Worm (Caenorhabditis elegans) whole organism, late embryonic: ENCODE results near the gene srw-21.

Source experiments
- C08G9.2 ChIP-seq: sonication (generic microtip); optimal IDR thresholded peaks from 2 replicates; lab custom pipeline; 2016; ENCODE audit warnings: mild to moderate bottlenecking, missing genetic modification characterization, moderate library complexity, missing compliant biosample characterization
- F13H6.1 ChIP-seq: sonication (generic microtip); optimal IDR thresholded peaks from 2 replicates; lab custom pipeline; 2016; ENCODE audit warnings: missing genetic modification characterization, missing compliant biosample characterization
- T23F11.4 ChIP-seq: fragments of 200-800 bp; sonication (Bioruptor generic); optimal IDR thresholded peaks from 2 replicates; lab custom pipeline; 2018; ENCODE audit warnings: mild to moderate bottlenecking, missing genetic modification characterization, missing compliant biosample characterization
- Y22D7AL.16 ChIP-seq: sonication (generic microtip); optimal IDR thresholded peaks from 2 replicates; lab custom pipeline; 2016; ENCODE audit warnings: missing genetic modification characterization, missing compliant biosample characterization
- ahr-1 ChIP-seq: sonication (generic microtip); optimal IDR thresholded peaks from 2 replicates; lab custom pipeline; 2016; ENCODE audit warnings: missing genetic modification characterization, missing compliant biosample characterization
- ama-1 ChIP-seq: fragments of 150-350 bp; optimal IDR thresholded peaks from 2 replicates; lab custom pipeline; 2014
- ceh-18 ChIP-seq: sonication (generic microtip); optimal IDR thresholded peaks from 2 replicates; lab custom pipeline; 2016; ENCODE audit warnings: missing genetic modification characterization, missing compliant biosample characterization
- ceh-19 ChIP-seq: fragments of 200-800 bp; sonication (Bioruptor generic); optimal IDR thresholded peaks from 2 replicates; lab custom pipeline; 2018; ENCODE audit warnings: mild to moderate bottlenecking, missing genetic modification characterization, missing compliant biosample characterization
- ceh-24 ChIP-seq: sonication (generic microtip); optimal IDR thresholded peaks from 2 replicates; lab custom pipeline; 2016; ENCODE audit warnings: mild to moderate bottlenecking, missing genetic modification characterization, missing compliant biosample characterization
- ceh-30 ChIP-seq: fragments of 150-350 bp; optimal IDR thresholded peaks from 2 replicates; lab custom pipeline; 2014; ENCODE audit warnings: missing biosample characterization, missing genetic modification characterization
- ceh-45 ChIP-seq: fragments of 200-800 bp; sonication (Bioruptor generic); IDR thresholded peaks from 2 replicates; pipeline ENCODE4 v1.3.6; 2022; ENCODE audit warnings: missing genetic modification reagents, missing genetic modification characterization, missing compliant biosample characterization
- ceh-48 ChIP-seq: sonication (generic microtip); optimal IDR thresholded peaks from 2 replicates; lab custom pipeline; 2016; ENCODE audit warnings: missing genetic modification characterization, inconsistent platforms, missing compliant biosample characterization
- ceh-9 ChIP-seq: sonication (generic microtip); optimal IDR thresholded peaks from 2 replicates; lab custom pipeline; 2016; ENCODE audit warnings: mild to moderate bottlenecking, missing genetic modification characterization, inconsistent platforms, missing compliant biosample characterization
- elt-2 ChIP-seq: sonication (generic microtip); optimal IDR thresholded peaks from 2 replicates; lab custom pipeline; 2016; ENCODE audit warnings: missing genetic modification reagents, missing genetic modification characterization, missing compliant biosample characterization
- elt-4 ChIP-seq: sonication (generic microtip); optimal IDR thresholded peaks from 2 replicates; lab custom pipeline; 2016; ENCODE audit warnings: missing genetic modification characterization, missing compliant biosample characterization
- fkh-6 ChIP-seq: sonication (generic microtip); optimal IDR thresholded peaks from 2 replicates; lab custom pipeline; 2016; ENCODE audit warnings: missing genetic modification characterization, missing compliant biosample characterization
- hlh-13 ChIP-seq: fragments of 200-800 bp; sonication (Bioruptor generic); optimal IDR thresholded peaks from 2 replicates; lab custom pipeline; 2018; ENCODE audit warnings: mild to moderate bottlenecking, missing genetic modification characterization, missing compliant biosample characterization
- hlh-15 ChIP-seq: sonication (generic microtip); optimal IDR thresholded peaks from 2 replicates; lab custom pipeline; 2016; ENCODE audit warnings: missing genetic modification characterization, missing compliant biosample characterization
- hlh-30 ChIP-seq: sonication (generic microtip); optimal IDR thresholded peaks from 2 replicates; lab custom pipeline; 2017; ENCODE audit warnings: antibody characterized with exemption, missing genetic modification characterization, missing compliant biosample characterization; ENCODE audit not compliant: insufficient read depth
- hlh-6 ChIP-seq: sonication (generic microtip); optimal IDR thresholded peaks from 2 replicates; lab custom pipeline; 2016; ENCODE audit warnings: missing genotype, missing genetic modification characterization, missing compliant biosample characterization
- lin-11 ChIP-seq: fragments of 200-800 bp; sonication (Bioruptor generic); optimal IDR thresholded peaks from 2 replicates; lab custom pipeline; 2018; ENCODE audit warnings: mild to moderate bottlenecking, missing genetic modification characterization, missing compliant biosample characterization
- madf-2 ChIP-seq: sonication (generic microtip); optimal IDR thresholded peaks from 2 replicates; lab custom pipeline; 2017; ENCODE audit warnings: missing genetic modification characterization, missing compliant biosample characterization
- nhr-11 ChIP-seq: fragments of 150-350 bp; optimal IDR thresholded peaks from 2 replicates; lab custom pipeline; 2014; ENCODE audit warnings: missing biosample characterization, missing genetic modification characterization
- odd-2 ChIP-seq: sonication (generic microtip); optimal IDR thresholded peaks from 2 replicates; lab custom pipeline; 2017; ENCODE audit warnings: antibody characterized with exemption, mild to moderate bottlenecking, missing genetic modification characterization, missing compliant biosample characterization
- pax-1 ChIP-seq: fragments of 150-350 bp; optimal IDR thresholded peaks from 2 replicates; lab custom pipeline; 2014; ENCODE audit warnings: missing biosample characterization, missing genetic modification characterization
- pha-2 ChIP-seq: sonication (generic microtip); optimal IDR thresholded peaks from 2 replicates; lab custom pipeline; 2017; ENCODE audit warnings: mild to moderate bottlenecking, missing genetic modification characterization, missing compliant biosample characterization
- pros-1 ChIP-seq: fragments of 150-350 bp; optimal IDR thresholded peaks from 2 replicates; lab custom pipeline; 2014; ENCODE audit warnings: missing biosample characterization, missing genetic modification reagents, missing genetic modification characterization
- ref-2 ChIP-seq: sonication (generic microtip); optimal IDR thresholded peaks from 2 replicates; lab custom pipeline; 2016; ENCODE audit warnings: missing genetic modification characterization, missing compliant biosample characterization
- sdc-2 ChIP-seq: sonication (generic microtip); optimal IDR thresholded peaks from 2 replicates; lab custom pipeline; 2016; ENCODE audit warnings: missing genotype, missing genetic modification characterization, missing compliant biosample characterization
- sox-2 ChIP-seq: fragments of 200-800 bp; sonication (Bioruptor generic); IDR thresholded peaks from 2 replicates; pipeline ENCODE4 v1.3.6; 2022; ENCODE audit warnings: missing genetic modification reagents, missing genetic modification characterization, missing compliant biosample characterization
- ttx-3 ChIP-seq: sonication (generic microtip); optimal IDR thresholded peaks from 2 replicates; lab custom pipeline; 2016; ENCODE audit warnings: missing genetic modification reagents, missing genetic modification characterization, missing compliant biosample characterization
- unc-55 ChIP-seq: sonication (generic microtip); optimal IDR thresholded peaks from 2 replicates; lab custom pipeline; 2017; ENCODE audit warnings: missing biosample characterization, missing genetic modification reagents, missing genetic modification characterization
- zip-5 ChIP-seq: sonication (generic microtip); optimal IDR thresholded peaks from 2 replicates; lab custom pipeline; 2016; ENCODE audit warnings: missing genetic modification characterization, missing compliant biosample characterization

srw-21 gene

ce11 chrV:15445437-15445836, 42.4 kb upstream of the srw-21 start, which contains the start of gene srh-239:
Gene srh-239, plus strand, starts transcription at chrV:15445737.
- TF ChIP-seq nhr-11 (tag; lab: Kevin White, UChicago) (no peak), pax-1 (tag; lab: Kevin White, UChicago) (no peak), ceh-19 (GFP tag; lab: Kevin White, UChicago) (no peak), elt-2 (tag; lab: Kevin White, UChicago) (no peak), ceh-24 (tag; lab: Kevin White, UChicago) (no peak), fkh-6 (tag; lab: Kevin White, UChicago) (no peak), madf-2 (tag; lab: Kevin White, UChicago) (no peak), unc-55 (GFP tag; lab: Kevin White, UChicago) (no peak), ref-2 (tag; lab: Kevin White, UChicago) (no peak), hlh-13 (GFP tag; lab: Kevin White, UChicago) (no peak), F13H6.1 (no peak), lin-11 (tag; lab: Kevin White, UChicago) (no peak), ceh-9 (tag; lab: Kevin White, UChicago) (no peak), ama-1 (lab: Kevin White, UChicago) (no peak), odd-2 (tag; lab: Kevin White, UChicago) (no peak), hlh-6 (tag; lab: Kevin White, UChicago) (no peak), ceh-18 (tag; lab: Kevin White, UChicago) (no peak)

- no peak for TF ChIP-seq ttx-3 (tag; lab: Kevin White, UChicago)
- TF ChIP-seq elt-2 (tag; lab: Kevin White, UChicago) = peak; percentile 57
- TF ChIP-seq ahr-1 (tag; lab: Kevin White, UChicago) = no peak
- TF ChIP-seq, all 69 proteins: peak for 1
These were observed 39.5 kb upstream of the srw-21 start, which contains the start of gene T26H5.4 for ce11 chrV:15448408-15448807. Gene T26H5.4, minus strand, starts transcription at chrV:15448701.

- TF ChIP-seq ceh-18 (tag; lab: Kevin White, UChicago) (no peak), pha-2 (tag; lab: Kevin White, UChicago) (no peak), ceh-24 (tag; lab: Kevin White, UChicago) (no peak), ttx-3 (tag; lab: Kevin White, UChicago) (no peak), Y22D7AL.16 (tag; lab: Kevin White, UChicago) (no peak), ceh-48 (tag; lab: Kevin White, UChicago) (no peak)
- TF ChIP-seq, all 69 proteins: peak for 0
These were observed 39.0 kb upstream of the srw-21 start, which contains the start of gene T26H5.14 for ce11 chrV:15448865-15449264. Gene T26H5.14, plus strand, starts transcription at chrV:15449165.

ce11 chrV:15451421-15451820, 36.4 kb upstream of the srw-21 start, which contains the start of gene srw-33:
Gene srw-33, minus strand, starts transcription at chrV:15451521.
- TF ChIP-seq hlh-13 (GFP tag; lab: Kevin White, UChicago) = no peak
- TF ChIP-seq, all 69 proteins: peak for 0

ce11 chrV:15454322-15454721, 33.5 kb upstream of the srw-21 start:
- TF ChIP-seq odd-2 (tag; lab: Kevin White, UChicago) (no peak), C08G9.2 (tag; lab: Kevin White, UChicago) (no peak)

ce11 chrV:15459088-15459487, 28.8 kb upstream of the srw-21 start, which contains the start of gene str-71:
Gene str-71, minus strand, starts transcription at chrV:15459188.
- no peak for TF ChIP-seq pros-1 (tag; lab: Kevin White, UChicago)
- no peak for TF ChIP-seq zip-5 (tag; lab: Kevin White, UChicago)
- no peak for TF ChIP-seq sox-2 (GFP tag; lab: Robert Waterston, UW)
- TF ChIP-seq hlh-15 = no peak
- TF ChIP-seq T23F11.4 (GFP tag; lab: Kevin White, UChicago) = no peak
- no peak for TF ChIP-seq ceh-30 (tag; lab: Kevin White, UChicago)
- TF ChIP-seq ahr-1 (tag; lab: Kevin White, UChicago) = no peak
- TF ChIP-seq ceh-45 (GFP tag; lab: Robert Waterston, UW) = no peak
- no peak for TF ChIP-seq ref-2 (tag; lab: Kevin White, UChicago)
- no peak for TF ChIP-seq elt-4
- no peak for TF ChIP-seq hlh-30
- no peak for TF ChIP-seq pha-2 (tag; lab: Kevin White, UChicago)
- no peak for TF ChIP-seq sdc-2 (tag; lab: Kevin White, UChicago)
